Worm (Caenorhabditis elegans): ENCODE data around the gene hda-5.

Gene hda-5

ce11 chrII:11844072-11844471 lies 45.2 kb downstream of the hda-5 start:
- TF ChIP-seq ceh-9 (tag; optimal IDR thresholded peaks at IDR 0.05) (no peak), elt-2 (tag; optimal IDR thresholded peaks at IDR 0.05) (no peak), aly-2 (tag; optimal IDR thresholded peaks at IDR 0.05) (no peak), snpc-4 (tag; optimal IDR thresholded peaks at IDR 0.05) (no peak), ceh-82 (tag; optimal IDR thresholded peaks at IDR 0.05) (no peak), mdl-1 (tag; optimal IDR thresholded peaks at IDR 0.05) (no peak), mml-1 (tag; optimal IDR thresholded peaks at IDR 0.05) (no peak), ZK546.5 (tag; optimal IDR thresholded peaks at IDR 0.05) (no peak), nhr-43 (tag; optimal IDR thresholded peaks at IDR 0.05; ENCODE audit: poor library complexity, severe bottlenecking) (peak; percentile 5), fkh-10 (GFP tag; optimal IDR thresholded peaks at IDR 0.05) (no peak), daf-12 (tag; optimal IDR thresholded peaks at IDR 0.05) (no peak), lsy-12 (tag; optimal IDR thresholded peaks at IDR 0.05) (no peak), ceh-16 (tag; optimal IDR thresholded peaks at IDR 0.05) (no peak), ama-1 (optimal IDR thresholded peaks at IDR 0.05) (peak; percentile 93)

DNA sequence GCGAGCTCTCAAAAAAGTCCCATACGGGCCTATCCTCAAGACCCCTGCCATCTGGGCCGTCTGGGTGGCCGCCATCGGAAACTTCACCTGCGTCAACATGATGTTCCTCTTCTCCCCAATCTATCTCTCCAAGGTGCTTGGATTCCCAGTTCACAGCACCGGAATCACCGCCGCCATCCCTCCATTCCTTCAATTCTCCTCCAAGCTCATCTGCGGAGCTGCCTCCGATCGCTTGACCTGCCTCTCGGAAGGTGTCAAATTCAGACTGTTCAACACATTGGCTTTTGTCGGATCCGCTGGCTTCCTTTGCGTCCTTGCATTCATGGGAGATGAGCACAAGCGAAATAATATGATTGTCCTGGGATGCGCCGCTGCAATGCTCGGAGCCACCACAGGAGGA lies 46.1 kb downstream of the hda-5 start:
- TF ChIP-seq fos-1 (tag; optimal IDR thresholded peaks at IDR 0.05), result no peak
- TF ChIP-seq snpc-4 (tag; optimal IDR thresholded peaks at IDR 0.05), result no peak
- TF ChIP-seq ama-1 (optimal IDR thresholded peaks at IDR 0.05), result no peak
- TF ChIP-seq ztf-4 (tag; optimal IDR thresholded peaks at IDR 0.05), result no peak
- no peak for TF ChIP-seq nhr-43 (tag; optimal IDR thresholded peaks at IDR 0.05; ENCODE audit: poor library complexity, severe bottlenecking)
- TF ChIP-seq nhr-12 (tag; optimal IDR thresholded peaks at IDR 0.05), result no peak
- TF ChIP-seq elt-1 (tag; optimal IDR thresholded peaks at IDR 0.05), result no peak
- TF ChIP-seq unc-39 (tag; optimal IDR thresholded peaks at IDR 0.05), result no peak
- no peak for TF ChIP-seq pqm-1 (tag; optimal IDR thresholded peaks at IDR 0.05)
- no peak for TF ChIP-seq mml-1 (tag; optimal IDR thresholded peaks at IDR 0.05)
- TF ChIP-seq jun-1 (tag; optimal IDR thresholded peaks at IDR 0.05), result no peak

DNA sequence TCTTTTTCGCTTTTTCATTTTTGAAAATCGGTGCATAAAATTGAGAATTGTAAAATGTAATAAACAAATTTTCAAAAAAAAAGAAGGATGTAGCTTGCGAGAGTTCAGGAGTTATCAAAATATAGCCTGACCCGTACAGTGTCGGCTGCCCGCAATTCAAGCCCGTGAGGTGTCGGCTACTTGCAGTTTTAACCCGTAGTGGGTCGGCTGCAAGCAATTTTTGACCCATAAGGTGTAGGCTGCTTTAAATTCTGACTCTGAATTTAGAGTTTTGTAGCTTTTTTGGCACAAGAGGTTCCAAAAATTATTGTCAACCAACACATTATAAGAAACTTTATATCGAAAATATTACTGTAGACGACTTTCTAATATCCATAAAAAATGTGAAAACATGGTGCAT lies 47.1 kb downstream of the hda-5 start:
- TF ChIP-seq ama-1 (optimal IDR thresholded peaks at IDR 0.05) (peak; percentile 87), jun-1 (tag; optimal IDR thresholded peaks at IDR 0.05) (no peak), elt-3 (tag; optimal IDR thresholded peaks at IDR 0.05) (peak in 1 of 3 experiments; percentile 88)

DNA sequence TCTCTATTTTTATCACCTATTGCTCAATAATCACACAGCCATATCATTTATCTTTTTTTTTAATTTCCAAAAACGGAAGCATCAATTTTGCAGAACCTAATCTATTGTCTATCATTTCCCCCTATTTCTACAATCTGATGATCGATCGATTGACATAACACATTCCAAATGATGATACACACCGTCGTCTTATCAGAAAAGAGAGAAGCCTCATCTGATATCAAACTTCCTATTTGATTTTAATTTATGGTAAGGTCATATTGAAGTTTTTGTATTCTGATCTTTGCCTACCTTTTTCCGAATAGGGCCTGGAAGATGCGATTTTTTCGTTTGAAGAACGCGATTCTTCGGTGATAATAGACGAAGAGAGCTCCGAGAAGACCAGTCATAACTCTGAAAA lies 50.7 kb downstream of the hda-5 start:
- peak; percentile 76 for TF ChIP-seq nhr-76 (tag; optimal IDR thresholded peaks at IDR 0.05)
- TF ChIP-seq lsy-12 (tag; optimal IDR thresholded peaks at IDR 0.05), result no peak
- no peak for TF ChIP-seq nhr-43 (tag; optimal IDR thresholded peaks at IDR 0.05; ENCODE audit: poor library complexity, severe bottlenecking)
- TF ChIP-seq elt-3 (tag; optimal IDR thresholded peaks at IDR 0.05), result peak in 1 of 3 experiments; percentile 24
- no peak for TF ChIP-seq tbx-2 (tag; optimal IDR thresholded peaks at IDR 0.05)
- TF ChIP-seq nhr-23 (tag; optimal IDR thresholded peaks at IDR 0.05), result peak; percentile 30
